Worm (Caenorhabditis elegans): ENCODE results near the gene asm-2.

- TF ChIP-seq lsy-27 (tag; optimal IDR thresholded peaks at IDR 0.05; ENCODE audit: borderline replicate concordance, insufficient read depth) = no peak
- TF ChIP-seq egl-18 (GFP tag; IDR thresholded peaks at IDR 0.05) = no peak
- TF ChIP-seq unc-130 (GFP tag; optimal IDR thresholded peaks at IDR 0.05) = no peak
- TF ChIP-seq ztf-26 (tag; optimal IDR thresholded peaks at IDR 0.05) = no peak
- TF ChIP-seq nhr-120 (GFP tag; IDR thresholded peaks at IDR 0.05) = no peak
- TF ChIP-seq repo-1 (tag; optimal IDR thresholded peaks at IDR 0.05) = no peak
- TF ChIP-seq snpc-4 (GFP tag; optimal IDR thresholded peaks at IDR 0.05) = no peak
- no peak for TF ChIP-seq snpc-4 (tag; optimal IDR thresholded peaks at IDR 0.05)
- no peak for TF ChIP-seq fkh-3 (tag; optimal IDR thresholded peaks at IDR 0.05)
- TF ChIP-seq bed-1 (GFP tag; IDR thresholded peaks at IDR 0.05) = no peak
- no peak for TF ChIP-seq ztf-25 (GFP tag; IDR thresholded peaks at IDR 0.05)
- TF ChIP-seq lin-40 (tag; optimal IDR thresholded peaks at IDR 0.05) = no peak
- no peak for TF ChIP-seq akir-1 (GFP tag; optimal IDR thresholded peaks at IDR 0.05)
- no peak for TF ChIP-seq unc-62 (GFP tag; optimal IDR thresholded peaks at IDR 0.05)
- no peak for TF ChIP-seq B0261.1 (tag; optimal IDR thresholded peaks at IDR 0.05)
Observed at ce11 chrX:11345471-11345870, 21.4 kb upstream of the asm-2 start.

All from whole organism, young adult.